Worm (Caenorhabditis elegans): Measurements from ENCODE around the gene amt-1.

DNA sequence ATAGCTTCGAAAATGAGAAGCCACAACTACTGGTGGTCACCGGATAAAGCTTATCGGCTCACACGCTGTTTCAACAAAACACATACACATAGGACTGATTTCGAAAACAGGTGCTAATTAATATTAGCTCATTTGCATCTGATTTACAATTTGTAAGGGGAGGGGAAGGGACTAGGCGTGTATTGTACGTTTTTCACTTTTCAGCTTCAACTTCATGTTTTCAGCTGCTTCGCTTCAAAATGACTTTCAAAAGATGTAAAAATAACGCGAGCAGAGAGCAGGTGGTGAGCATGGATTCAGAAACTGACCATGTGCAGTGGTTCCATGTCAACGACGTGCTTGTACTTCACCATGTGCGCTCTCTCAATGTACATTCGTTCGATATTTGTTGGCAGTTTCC is 29.8 kb downstream of the amt-1 start:
- no peak for TF ChIP-seq nhr-12 (tag; optimal IDR thresholded peaks at IDR 0.05)
- no peak for TF ChIP-seq unc-62 (GFP tag; optimal IDR thresholded peaks at IDR 0.05)
- TF ChIP-seq snpc-4 (tag; optimal IDR thresholded peaks at IDR 0.05) = no peak
- no peak for TF ChIP-seq nhr-2 (tag; optimal IDR thresholded peaks at IDR 0.05)
- no peak for TF ChIP-seq mls-2 (tag; optimal IDR thresholded peaks at IDR 0.05)
- TF ChIP-seq ces-1 (GFP tag; optimal IDR thresholded peaks at IDR 0.05) = no peak
- no peak for TF ChIP-seq mep-1 (tag; optimal IDR thresholded peaks at IDR 0.05)
- TF ChIP-seq elt-1 (tag; optimal IDR thresholded peaks at IDR 0.05; ENCODE audit: borderline replicate concordance, insufficient read depth) = no peak
- TF ChIP-seq elt-3 (tag; optimal IDR thresholded peaks at IDR 0.05) = no peak
- no peak for TF ChIP-seq lsy-2 (tag; optimal IDR thresholded peaks at IDR 0.05)
- TF ChIP-seq mab-5 (tag; optimal IDR thresholded peaks at IDR 0.05) = no peak
- TF ChIP-seq ceh-39 (tag; optimal IDR thresholded peaks at IDR 0.05) = no peak
- TF ChIP-seq blmp-1 (tag; optimal IDR thresholded peaks at IDR 0.05) = no peak
- no peak for TF ChIP-seq sem-2 (GFP tag; optimal IDR thresholded peaks at IDR 0.05)

All from whole organism, mixed stage, embryonic.